Fruit fly (Drosophila melanogaster) whole organism, embryonic: Measurements from ENCODE around the gene Fer2LCH.

Experiments
- Blimp-1 ChIP-seq: fragments of 200-800 bp; sonication (Bioruptor generic); optimal IDR thresholded peaks from 3 replicates; lab custom pipeline; 2018; ENCODE audit warnings: missing biosample characterization, missing genetic modification characterization, mild to moderate bottlenecking, moderate library complexity, missing genetic modification reagents
- CG10543 ChIP-seq: fragments of 200-800 bp; sonication (Bioruptor generic); optimal IDR thresholded peaks from 3 replicates; lab custom pipeline; 2017; ENCODE audit warnings: missing biosample characterization, mild to moderate bottlenecking, missing genetic modification characterization, moderate library complexity
- CG12155 ChIP-seq: fragments of 200-800 bp; sonication (Bioruptor generic); optimal IDR thresholded peaks from 3 replicates; lab custom pipeline; 2016; ENCODE audit warnings: missing biosample characterization, missing genetic modification characterization
- CG12299 ChIP-seq: fragments of 200-800 bp; sonication (Bioruptor generic); optimal IDR thresholded peaks from 2 replicates; lab custom pipeline; 2018; ENCODE audit warnings: missing biosample characterization, mild to moderate bottlenecking, missing genetic modification characterization
- CG1233 ChIP-seq: fragments of 200-800 bp; sonication (Bioruptor generic); optimal IDR thresholded peaks from 4 replicates; lab custom pipeline; 2018; ENCODE audit warnings: missing biosample characterization, mild to moderate bottlenecking, missing genetic modification characterization
- CG14860 ChIP-seq: fragments of 200-800 bp; sonication (Bioruptor generic); IDR thresholded peaks from 3 replicates; pipeline ENCODE4 v1.3.6; 2022; ENCODE audit warnings: missing biosample characterization, missing genetic modification characterization; ENCODE audit not compliant: partially characterized antibody
- CG15269 ChIP-seq: fragments of 200-800 bp; sonication (Bioruptor generic); optimal IDR thresholded peaks from 2 replicates; lab custom pipeline; 2018; ENCODE audit warnings: missing biosample characterization, mild to moderate bottlenecking, missing genetic modification characterization, moderate library complexity
- CG2116 ChIP-seq: fragments of 200-800 bp; sonication (Bioruptor generic); optimal IDR thresholded peaks from 3 replicates; lab custom pipeline; 2018; ENCODE audit warnings: missing biosample characterization, mild to moderate bottlenecking, missing genetic modification characterization
- CG2875 ChIP-seq: fragments of 200-800 bp; sonication (Bioruptor generic); optimal IDR thresholded peaks from 2 replicates; lab custom pipeline; 2017; ENCODE audit warnings: missing biosample characterization, mild to moderate bottlenecking, missing genetic modification characterization, missing genetic modification reagents
- CG3281 ChIP-seq: fragments of 200-800 bp; sonication (Bioruptor generic); optimal IDR thresholded peaks from 3 replicates; lab custom pipeline; 2017; ENCODE audit warnings: missing biosample characterization, mild to moderate bottlenecking, missing genetic modification characterization
- CG3726 ChIP-seq: fragments of 200-800 bp; sonication (Bioruptor generic); IDR thresholded peaks from 3 replicates; pipeline ENCODE4, ENCODE4 v1.3.6; 2022; ENCODE audit warnings: missing biosample characterization, missing genetic modification characterization
- CG3838 ChIP-seq: fragments of 200-800 bp; sonication (Bioruptor generic); optimal IDR thresholded peaks from 3 replicates; lab custom pipeline; 2016; ENCODE audit warnings: missing biosample characterization, missing genetic modification characterization
- CG4617 ChIP-seq: fragments of 200-800 bp; sonication (Bioruptor generic); optimal IDR thresholded peaks from 3 replicates; lab custom pipeline; 2016; ENCODE audit warnings: missing biosample characterization, missing genetic modification characterization, borderline replicate concordance
- CG5953 ChIP-seq: fragments of 200-800 bp; sonication (Bioruptor generic); IDR thresholded peaks from 2 replicates; pipeline ENCODE4 v1.3.6; 2022; ENCODE audit warnings: missing biosample characterization, missing genetic modification characterization
- CG7372 ChIP-seq: fragments of 200-800 bp; sonication (Bioruptor generic); IDR thresholded peaks from 2 replicates; pipeline ENCODE4 v1.3.6; 2022; ENCODE audit warnings: missing biosample characterization, missing genetic modification characterization
- CG7556 ChIP-seq: fragments of 200-800 bp; sonication (Bioruptor generic); optimal IDR thresholded peaks from 2 replicates; lab custom pipeline; 2017; ENCODE audit warnings: missing biosample characterization, mild to moderate bottlenecking, missing genetic modification characterization
- CG8944 ChIP-seq: fragments of 200-800 bp; sonication (Bioruptor generic); optimal IDR thresholded peaks from 3 replicates; lab custom pipeline; 2016; ENCODE audit warnings: missing biosample characterization, missing genetic modification characterization
- Dbx ChIP-seq: fragments of 200-800 bp; sonication (Bioruptor generic); IDR thresholded peaks from 3 replicates; pipeline ENCODE4 v1.3.6; 2022; ENCODE audit warnings: missing biosample characterization, missing genetic modification characterization
- Deaf1 ChIP-seq: fragments of 200-800 bp; optimal IDR thresholded peaks from 3 replicates; lab custom pipeline; 2019; ENCODE audit warnings: missing biosample characterization, mild to moderate bottlenecking, missing genetic modification characterization, moderate library complexity
- Doc2 ChIP-seq: fragments of 200-800 bp; sonication (Bioruptor generic); IDR thresholded peaks from 2 replicates; pipeline ENCODE4 v1.3.6; 2022; ENCODE audit warnings: missing biosample characterization, missing genetic modification characterization
- Fer1 ChIP-seq: fragments of 200-800 bp; sonication (Bioruptor generic); optimal IDR thresholded peaks from 2 replicates; lab custom pipeline; 2017; ENCODE audit warnings: missing biosample characterization, mild to moderate bottlenecking, missing genetic modification characterization
- Gug ChIP-seq: fragments of 200-800 bp; sonication (Bioruptor generic); IDR thresholded peaks from 4 replicates; pipeline ENCODE4 v1.3.6; 2022; ENCODE audit warnings: missing biosample characterization, missing genetic modification characterization
- Hand ChIP-seq: fragments of 200-800 bp; sonication (Bioruptor generic); optimal IDR thresholded peaks from 2 replicates; lab custom pipeline; 2017; ENCODE audit warnings: mild to moderate bottlenecking, missing biosample characterization, missing genetic modification reagents, missing genetic modification characterization
- MTF-1 ChIP-seq: fragments of 200-800 bp; sonication (Bioruptor generic); optimal IDR thresholded peaks from 2 replicates; lab custom pipeline; 2018; ENCODE audit warnings: missing biosample characterization, mild to moderate bottlenecking, missing genetic modification characterization, borderline replicate concordance
- Med ChIP-seq: fragments of 200-800 bp; sonication (Bioruptor generic); peaks from one replicate; lab custom pipeline; 2016; ENCODE audit warnings: missing biosample characterization, missing genetic modification characterization, mild to moderate bottlenecking, inconsistent platforms, moderate library complexity
- Mes4 ChIP-seq: fragments of 200-800 bp; sonication (Bioruptor generic); optimal IDR thresholded peaks from 2 replicates; lab custom pipeline; 2016; ENCODE audit warnings: missing biosample characterization, missing genetic modification characterization
- NC2α ChIP-seq: fragments of 200-800 bp; sonication (Bioruptor generic); optimal IDR thresholded peaks from 2 replicates; lab custom pipeline; 2016; ENCODE audit warnings: missing biosample characterization, missing genetic modification characterization
- Pdp1 ChIP-seq, 2 experiments: fragments of 200-800 bp; sonication (Bioruptor generic); optimal IDR thresholded peaks; 3 replicates each; lab custom pipeline; 2016; ENCODE audit warnings: missing biosample characterization in 2 of 2, missing genetic modification characterization in 2 of 2, mild to moderate bottlenecking in 1 of 2, moderate library complexity in 1 of 2
- Rfx ChIP-seq: fragments of 200-800 bp; sonication (Bioruptor generic); IDR thresholded peaks from 2 replicates; pipeline ENCODE4 v1.3.6; 2022; ENCODE audit warnings: missing biosample characterization, missing genetic modification characterization
- Trl ChIP-seq, 3 experiments: fragments of >200 bp in 2 of 3; fragments of 200-800 bp in 1 of 3; sonication (Bioruptor generic) in 1 of 3; optimal IDR thresholded peaks; 2 replicates in 1 of 3; 3 replicates in 2 of 3; lab custom pipeline; 2016 to 2017; ENCODE audit warnings: missing biosample characterization in 1 of 3, missing genetic modification characterization in 1 of 3
- ac ChIP-seq: fragments of 200-800 bp; sonication (Bioruptor generic); optimal IDR thresholded peaks from 3 replicates; lab custom pipeline; 2017; ENCODE audit warnings: missing biosample characterization, mild to moderate bottlenecking, missing genetic modification characterization
- ash1 ChIP-seq: fragments of 200-800 bp; sonication (Bioruptor generic); optimal IDR thresholded peaks from 2 replicates; lab custom pipeline; 2018; ENCODE audit warnings: missing biosample characterization, mild to moderate bottlenecking, missing genetic modification characterization
- ato ChIP-seq: fragments of 200-800 bp; sonication (Bioruptor generic); IDR thresholded peaks from 2 replicates; pipeline ENCODE4 v1.3.6; 2022; ENCODE audit warnings: missing biosample characterization, missing genetic modification characterization; ENCODE audit not compliant: partially characterized antibody
- chinmo ChIP-seq: fragments of 200-800 bp; sonication (Bioruptor generic); IDR thresholded peaks from 4 replicates; pipeline ENCODE4 v1.3.6; 2022; ENCODE audit warnings: missing biosample characterization, missing genetic modification characterization; ENCODE audit not compliant: partially characterized antibody
- chm ChIP-seq: fragments of 200-800 bp; sonication (Bioruptor generic); IDR thresholded peaks from 2 replicates; pipeline ENCODE4 v1.3.6; 2022; ENCODE audit warnings: missing biosample characterization, missing genetic modification characterization
- ci ChIP-seq: fragments of 200-800 bp; sonication (Bioruptor generic); IDR thresholded peaks from 3 replicates; pipeline ENCODE4 v1.3.6; 2022; ENCODE audit warnings: missing biosample characterization, missing genetic modification characterization
- dimm ChIP-seq: fragments of 200-800 bp; sonication (Bioruptor generic); IDR thresholded peaks from 2 replicates; pipeline ENCODE4 v1.3.6; 2022; ENCODE audit warnings: missing biosample characterization, missing genetic modification characterization
- dmrt99B ChIP-seq: fragments of 200-800 bp; sonication (Bioruptor generic); optimal IDR thresholded peaks from 2 replicates; lab custom pipeline; 2018; ENCODE audit warnings: missing biosample characterization, mild to moderate bottlenecking, missing genetic modification characterization, moderate library complexity
- ems ChIP-seq: fragments of 200-800 bp; sonication (Bioruptor generic); optimal IDR thresholded peaks from 3 replicates; lab custom pipeline; 2016; ENCODE audit warnings: missing biosample characterization, missing genetic modification characterization
- fd102C ChIP-seq: fragments of 200-800 bp; sonication (Bioruptor generic); optimal IDR thresholded peaks from 2 replicates; lab custom pipeline; 2018; ENCODE audit warnings: missing biosample characterization, mild to moderate bottlenecking, missing genetic modification characterization, moderate library complexity
- gem ChIP-seq: fragments of 200-800 bp; sonication (Bioruptor generic); optimal IDR thresholded peaks from 2 replicates; lab custom pipeline; 2019; ENCODE audit warnings: missing biosample characterization, mild to moderate bottlenecking, missing genetic modification characterization, moderate library complexity
- gfzf ChIP-seq: fragments of 200-800 bp; sonication (Bioruptor generic); optimal IDR thresholded peaks from 2 replicates; lab custom pipeline; 2016; ENCODE audit warnings: missing biosample characterization, mild to moderate bottlenecking, missing genetic modification characterization, moderate library complexity
- lbe ChIP-seq: fragments of 200-800 bp; sonication (Bioruptor generic); optimal IDR thresholded peaks from 2 replicates; lab custom pipeline; 2016; ENCODE audit warnings: missing biosample characterization, mild to moderate bottlenecking, missing genetic modification characterization
- lmd ChIP-seq: fragments of 200-800 bp; sonication (Bioruptor generic); IDR thresholded peaks from 2 replicates; pipeline ENCODE4 v1.3.6; 2022; ENCODE audit warnings: missing biosample characterization, missing genetic modification characterization
- pan ChIP-seq, 4 experiments: fragments of >200 bp in 3 of 4; fragments of 200-800 bp in 1 of 4; sonication (Bioruptor generic) in 1 of 4; optimal IDR thresholded peaks in 3 of 4; IDR thresholded peaks in 1 of 4; 2 replicates each; pipeline versions ENCODE4 v1.3.6 to Lab custom; 2017 to 2022; ENCODE audit warnings: missing biosample characterization in 2 of 4, missing genetic modification characterization in 2 of 4, mixed read lengths in 1 of 4
- sd ChIP-seq: fragments of 200-800 bp; sonication (Bioruptor generic); optimal IDR thresholded peaks from 3 replicates; lab custom pipeline; 2018; ENCODE audit warnings: missing biosample characterization, mild to moderate bottlenecking, missing genetic modification characterization, moderate library complexity
- sens ChIP-seq: fragments of 200-800 bp; sonication (Bioruptor generic); peaks from one replicate; lab custom pipeline; 2016; ENCODE audit warnings: missing biosample characterization, missing genetic modification characterization
- shn ChIP-seq: fragments of 200-800 bp; sonication (Bioruptor generic); optimal IDR thresholded peaks from 3 replicates; lab custom pipeline; 2016; ENCODE audit warnings: missing biosample characterization, missing genetic modification characterization
- sim ChIP-seq: fragments of 200-800 bp; sonication (Bioruptor generic); IDR thresholded peaks from 2 replicates; pipeline ENCODE4 v1.3.6; 2022; ENCODE audit warnings: missing biosample characterization, missing genetic modification characterization
- trem ChIP-seq: fragments of 200-800 bp; optimal IDR thresholded peaks from 3 replicates; lab custom pipeline; 2019; ENCODE audit warnings: missing biosample characterization, mild to moderate bottlenecking, missing genetic modification characterization, moderate library complexity

Gene Fer2LCH

dm6 chr3R:30423695-30424094 lies 36.1 kb downstream of the Fer2LCH start, which contains the start of the genes CG15535 and mRpS18C (continued):
- TF ChIP-seq sd, result no peak
- no peak for TF ChIP-seq CG5953
- peak; percentile 11 for TF ChIP-seq MTF-1 (GFP tag; lab: Kevin White, UChicago)
- TF ChIP-seq NC2α (GFP tag; lab: Kevin White, UChicago), result no peak
- TF ChIP-seq dmrt99B (tag; lab: Kevin White, UChicago), result no peak
- peak; percentile 27 for TF ChIP-seq lbe (GFP tag; lab: Kevin White, UChicago)
- TF ChIP-seq Fer1 (GFP tag; lab: Kevin White, UChicago), result peak; percentile 12
- no peak for TF ChIP-seq CG12299 (tag; lab: Kevin White, UChicago)
- 0 out of 4 replicates have a peak, but pooled peaks have one; percentile 6 for TF ChIP-seq chinmo (GFP tag; lab: Robert Waterston, UW)
- TF ChIP-seq ato (GFP tag; lab: Robert Waterston, UW), result peak; percentile 80
- TF ChIP-seq ci (GFP tag; lab: Robert Waterston, UW), result peak; percentile 5; the same call in 1 of the 3 replicates
- no peak for TF ChIP-seq Doc2
- TF ChIP-seq lmd (GFP tag; lab: Robert Waterston, UW), result no peak
- TF ChIP-seq Blimp-1 (GFP tag; lab: Kevin White, UChicago), result no peak
- TF ChIP-seq sens (GFP tag; lab: Kevin White, UChicago), result peak; percentile 75
- peak; percentile 34; the same call in 1 of the 2 replicates for TF ChIP-seq Rfx (GFP tag; lab: Robert Waterston, UW)
- no peak for TF ChIP-seq Mes4 (GFP tag; lab: Kevin White, UChicago)
- no peak for TF ChIP-seq CG8944 (GFP tag; lab: Kevin White, UChicago)
- peak; percentile 84 for TF ChIP-seq Med
- TF ChIP-seq Trl (optimal IDR thresholded peaks at IDR 0.05; lab: Kevin White, UChicago), result no peak
- TF ChIP-seq Trl (GFP tag; optimal IDR thresholded peaks at IDR 0.05; lab: Kevin White, UChicago), result no peak
- no peak for TF ChIP-seq CG15269 (tag; lab: Kevin White, UChicago)
- no peak for TF ChIP-seq Dbx (GFP tag; lab: Robert Waterston, UW)
- no peak for TF ChIP-seq Pdp1 (GFP tag; optimal IDR thresholded peaks at IDR 0.05; lab: Kevin White, UChicago)
- no peak for TF ChIP-seq gfzf (GFP tag; lab: Kevin White, UChicago)
- TF ChIP-seq sim, result no peak
- no peak for TF ChIP-seq CG7556 (GFP tag; lab: Kevin White, UChicago)
- TF ChIP-seq Hand (GFP tag; lab: Kevin White, UChicago), result no peak
- no peak for TF ChIP-seq Deaf1 (tag; lab: Kevin White, UChicago)
- no peak for TF ChIP-seq shn (GFP tag; lab: Kevin White, UChicago)
- no peak for TF ChIP-seq pan (optimal IDR thresholded peaks at IDR 0.05; lab: Kevin White, UChicago)
- no peak for TF ChIP-seq pan (GFP tag; optimal IDR thresholded peaks at IDR 0.05 in 1 of 2, IDR thresholded peaks at IDR 0.05 in 1 of 2)
- no peak for TF ChIP-seq gem (tag; lab: Kevin White, UChicago)
- TF ChIP-seq CG10543 (GFP tag; lab: Kevin White, UChicago), result no peak
- peak; percentile 38 for TF ChIP-seq CG4617 (GFP tag; lab: Kevin White, UChicago)
- no peak for TF ChIP-seq ac (GFP tag; lab: Kevin White, UChicago)
- TF ChIP-seq CG3838 (GFP tag; lab: Kevin White, UChicago), result no peak
- no peak for TF ChIP-seq Gug (GFP tag; lab: Robert Waterston, UW)
- no peak for TF ChIP-seq CG1233
- no peak for TF ChIP-seq CG7372 (GFP tag; lab: Robert Waterston, UW)
- TF ChIP-seq ems (GFP tag; lab: Kevin White, UChicago), result no peak
- TF ChIP-seq CG3281 (GFP tag; lab: Kevin White, UChicago), result no peak
- TF ChIP-seq CG12155 (GFP tag; lab: Kevin White, UChicago), result no peak
- no peak for TF ChIP-seq CG2875 (GFP tag; lab: Kevin White, UChicago)
- no peak for TF ChIP-seq CG3726 (GFP tag; lab: Robert Waterston, UW)
- no peak for TF ChIP-seq dimm (GFP tag; lab: Robert Waterston, UW)
- TF ChIP-seq fd102C (GFP tag; lab: Kevin White, UChicago), result no peak
- peak; percentile 90 for TF ChIP-seq CG2116 (GFP tag; lab: Kevin White, UChicago)
- TF ChIP-seq chm (GFP tag; lab: Robert Waterston, UW), result no peak
- peak; percentile 48 for TF ChIP-seq trem (tag; lab: Kevin White, UChicago)
- TF ChIP-seq ash1 (GFP tag; lab: Kevin White, UChicago), result no peak
- peak; percentile 66 for TF ChIP-seq CG14860
